Worm (Caenorhabditis elegans) whole organism, L2 larva: Measurements from ENCODE around the gene ubh-4.

Experiments used
- C34F6.9 ChIP-seq: fragments of 150-350 bp; optimal IDR thresholded peaks from 2 replicates; lab custom pipeline; 2014; ENCODE audit warnings: missing biosample characterization, missing genetic modification characterization
- F13H6.1 ChIP-seq: sonication (generic microtip); optimal IDR thresholded peaks from 2 replicates; lab custom pipeline; 2016; ENCODE audit warnings: missing genetic modification characterization, missing compliant biosample characterization
- R02D3.7 ChIP-seq: fragments of 150-350 bp; optimal IDR thresholded peaks from 2 replicates; lab custom pipeline; 2014; ENCODE audit warnings: missing biosample characterization, missing genetic modification characterization
- Y55F3AM.14 ChIP-seq: fragments of 200-800 bp; sonication (Bioruptor generic); optimal IDR thresholded peaks from 2 replicates; lab custom pipeline; 2018; ENCODE audit warnings: mild to moderate bottlenecking, missing genetic modification characterization, missing compliant biosample characterization
- ZK546.5 ChIP-seq: sonication (generic microtip); optimal IDR thresholded peaks from 2 replicates; lab custom pipeline; 2017; ENCODE audit warnings: missing biosample characterization, missing genetic modification characterization
- alr-1 ChIP-seq: fragments of 150-350 bp; optimal IDR thresholded peaks from 2 replicates; lab custom pipeline; 2014; ENCODE audit warnings: missing biosample characterization, missing genetic modification characterization
- aly-2 ChIP-seq: fragments of 150-350 bp; optimal IDR thresholded peaks from 2 replicates; lab custom pipeline; 2014; ENCODE audit warnings: missing biosample characterization, missing genetic modification characterization
- ama-1 ChIP-seq: fragments of 150-350 bp; optimal IDR thresholded peaks from 2 replicates; lab custom pipeline; 2018; ENCODE audit warnings: inconsistent platforms
- blmp-1 ChIP-seq: sonication (generic microtip); optimal IDR thresholded peaks from 2 replicates; lab custom pipeline; 2017; ENCODE audit warnings: missing genetic modification characterization, mild to moderate bottlenecking, missing compliant biosample characterization, antibody characterized with exemption, moderate library complexity; ENCODE audit not compliant: insufficient read depth
- ceh-16 ChIP-seq: fragments of 150-350 bp; optimal IDR thresholded peaks from 2 replicates; lab custom pipeline; 2014; ENCODE audit warnings: missing biosample characterization, missing genetic modification characterization
- ceh-82 ChIP-seq: fragments of 150-350 bp; optimal IDR thresholded peaks from 2 replicates; lab custom pipeline; 2014; ENCODE audit warnings: missing biosample characterization, missing genetic modification characterization
- crh-2 ChIP-seq: sonication (generic microtip); optimal IDR thresholded peaks from 2 replicates; lab custom pipeline; 2017; ENCODE audit warnings: missing biosample characterization, missing genetic modification characterization
- dmd-4 ChIP-seq: sonication (generic microtip); optimal IDR thresholded peaks from 2 replicates; lab custom pipeline; 2017; ENCODE audit warnings: missing biosample characterization, missing genetic modification characterization
- egl-27 ChIP-seq: sonication (generic microtip); optimal IDR thresholded peaks from 3 replicates; lab custom pipeline; 2017; ENCODE audit warnings: missing biosample characterization, missing genetic modification reagents, missing genetic modification characterization
- elt-1 ChIP-seq: fragments of 150-350 bp; optimal IDR thresholded peaks from 2 replicates; lab custom pipeline; 2014; ENCODE audit warnings: missing biosample characterization, missing genetic modification characterization
- elt-3 ChIP-seq: sonication (generic microtip); optimal IDR thresholded peaks from 2 replicates; lab custom pipeline; 2017; ENCODE audit warnings: missing biosample characterization, missing genetic modification characterization
- fos-1 ChIP-seq: fragments of 150-350 bp; optimal IDR thresholded peaks from 2 replicates; lab custom pipeline; 2014; ENCODE audit warnings: missing biosample characterization, missing genetic modification characterization
- gmeb-1 ChIP-seq: fragments of 150-350 bp; optimal IDR thresholded peaks from 2 replicates; lab custom pipeline; 2014; ENCODE audit warnings: missing biosample characterization, missing genetic modification characterization
- lin-11 ChIP-seq: fragments of 150-350 bp; sonication (generic microtip); optimal IDR thresholded peaks from 2 replicates; lab custom pipeline; 2014; ENCODE audit warnings: missing biosample characterization, missing genetic modification characterization, inconsistent platforms, mixed read lengths
- lin-13 ChIP-seq: fragments of 150-350 bp; optimal IDR thresholded peaks from 2 replicates; lab custom pipeline; 2014; ENCODE audit warnings: missing biosample characterization, missing genetic modification reagents, missing genetic modification characterization
- lin-39 ChIP-seq: fragments of 150-350 bp; optimal IDR thresholded peaks from 2 replicates; lab custom pipeline; 2014; ENCODE audit warnings: missing biosample characterization, missing genetic modification reagents, missing genetic modification characterization
- lsy-2 ChIP-seq, 2 experiments: fragments of 150-350 bp in 1 of 2; sonication (generic microtip) in 1 of 2; optimal IDR thresholded peaks; 2 replicates each; lab custom pipeline; 2014 to 2017; ENCODE audit warnings: missing biosample characterization in 2 of 2, missing genetic modification characterization in 2 of 2
- mab-5 ChIP-seq: fragments of 150-350 bp; optimal IDR thresholded peaks from 2 replicates; lab custom pipeline; 2014; ENCODE audit warnings: missing biosample characterization, missing genetic modification characterization
- mbf-1 ChIP-seq: sonication (generic microtip); optimal IDR thresholded peaks from 2 replicates; lab custom pipeline; 2017; ENCODE audit warnings: missing biosample characterization, missing genetic modification characterization
- mdl-1 ChIP-seq, 2 experiments: fragments of 150-350 bp in 1 of 2; sonication (generic microtip) in 1 of 2; optimal IDR thresholded peaks; 2 replicates each; lab custom pipeline; 2017; ENCODE audit warnings: missing biosample characterization in 2 of 2, missing genetic modification characterization in 2 of 2
- nhr-10 ChIP-seq: sonication (generic microtip); optimal IDR thresholded peaks from 2 replicates; lab custom pipeline; 2017; ENCODE audit warnings: missing biosample characterization, missing genetic modification characterization
- nhr-11 ChIP-seq: fragments of 150-350 bp; optimal IDR thresholded peaks from 2 replicates; lab custom pipeline; 2014; ENCODE audit warnings: missing biosample characterization, missing genetic modification characterization
- nhr-12 ChIP-seq: fragments of 150-350 bp; optimal IDR thresholded peaks from 2 replicates; lab custom pipeline; 2014; ENCODE audit warnings: missing biosample characterization, missing genetic modification characterization
- nhr-129 ChIP-seq: fragments of 150-350 bp; optimal IDR thresholded peaks from 2 replicates; lab custom pipeline; 2014; ENCODE audit warnings: missing biosample characterization, missing genetic modification characterization
- nhr-21 ChIP-seq: fragments of 150-350 bp; optimal IDR thresholded peaks from 2 replicates; lab custom pipeline; 2014; ENCODE audit warnings: missing biosample characterization, missing genetic modification characterization
- nhr-23 ChIP-seq: fragments of 150-350 bp; optimal IDR thresholded peaks from 2 replicates; lab custom pipeline; 2014; ENCODE audit warnings: missing biosample characterization, missing genetic modification reagents, missing genetic modification characterization
- nhr-237 ChIP-seq: fragments of 150-350 bp; optimal IDR thresholded peaks from 2 replicates; lab custom pipeline; 2014; ENCODE audit warnings: missing biosample characterization, missing genetic modification characterization
- nhr-25 ChIP-seq: fragments of 150-350 bp; sonication (generic microtip); optimal IDR thresholded peaks from 3 replicates; lab custom pipeline; 2014; ENCODE audit warnings: missing biosample characterization, missing genetic modification characterization
- nhr-6 ChIP-seq: fragments of 150-350 bp; optimal IDR thresholded peaks from 2 replicates; lab custom pipeline; 2014; ENCODE audit warnings: missing biosample characterization, missing genetic modification characterization
- nhr-77 ChIP-seq: fragments of 150-350 bp; optimal IDR thresholded peaks from 2 replicates; lab custom pipeline; 2014; ENCODE audit warnings: missing biosample characterization, missing genetic modification characterization
- peb-1 ChIP-seq: fragments of 150-350 bp; optimal IDR thresholded peaks from 2 replicates; lab custom pipeline; 2014; ENCODE audit warnings: missing biosample characterization, missing genetic modification characterization
- sem-4 ChIP-seq: fragments of 150-350 bp; optimal IDR thresholded peaks from 2 replicates; lab custom pipeline; 2014; ENCODE audit warnings: missing biosample characterization, missing genetic modification reagents, missing genetic modification characterization
- skn-1 ChIP-seq: sonication (generic microtip); optimal IDR thresholded peaks from 2 replicates; lab custom pipeline; 2017; ENCODE audit warnings: missing biosample characterization, missing genetic modification characterization
- sma-3 ChIP-seq: sonication (generic microtip); optimal IDR thresholded peaks from 2 replicates; lab custom pipeline; 2016; ENCODE audit warnings: missing genetic modification reagents, missing genetic modification characterization, missing compliant biosample characterization
- sma-9 ChIP-seq, 2 experiments: fragments of 150-350 bp in 1 of 2; sonication (generic microtip) in 1 of 2; optimal IDR thresholded peaks; 2 replicates each; lab custom pipeline; 2014 to 2016; ENCODE audit warnings: missing genetic modification characterization in 2 of 2, mild to moderate bottlenecking in 1 of 2, missing biosample characterization in 1 of 2, missing compliant biosample characterization in 1 of 2, missing genetic modification reagents in 1 of 2, moderate library complexity in 1 of 2
- snpc-4 ChIP-seq: fragments of 150-350 bp; optimal IDR thresholded peaks from 2 replicates; lab custom pipeline; 2014; ENCODE audit warnings: missing biosample characterization, missing genetic modification characterization
- unc-39 ChIP-seq: fragments of 150-350 bp; optimal IDR thresholded peaks from 2 replicates; lab custom pipeline; 2014; ENCODE audit warnings: missing biosample characterization, missing genetic modification characterization
- unc-55 ChIP-seq: fragments of 150-350 bp; sonication (generic microtip); optimal IDR thresholded peaks from 3 replicates; lab custom pipeline; 2014; ENCODE audit warnings: missing biosample characterization, missing genetic modification reagents, missing genetic modification characterization
- unc-62 ChIP-seq: fragments of 150-350 bp; optimal IDR thresholded peaks from 2 replicates; lab custom pipeline; 2014; ENCODE audit warnings: missing biosample characterization, missing genetic modification reagents, missing genetic modification characterization
- zag-1 ChIP-seq: fragments of 150-350 bp; optimal IDR thresholded peaks from 2 replicates; lab custom pipeline; 2014; ENCODE audit warnings: missing biosample characterization, missing genetic modification characterization
- ztf-1 ChIP-seq: fragments of 200-800 bp; sonication (Bioruptor generic); conservative IDR thresholded peaks from 2 replicates; pipeline ENCODE4 v1.3.6; 2022; ENCODE audit warnings: missing genetic modification characterization, missing compliant biosample characterization
- ztf-11 ChIP-seq: sonication (generic microtip); optimal IDR thresholded peaks from 2 replicates; lab custom pipeline; 2017; ENCODE audit warnings: missing biosample characterization, missing genetic modification characterization
- ztf-4 ChIP-seq: fragments of 150-350 bp; optimal IDR thresholded peaks from 2 replicates; lab custom pipeline; 2014; ENCODE audit warnings: missing biosample characterization, missing genetic modification characterization

Gene ubh-4

DNA sequence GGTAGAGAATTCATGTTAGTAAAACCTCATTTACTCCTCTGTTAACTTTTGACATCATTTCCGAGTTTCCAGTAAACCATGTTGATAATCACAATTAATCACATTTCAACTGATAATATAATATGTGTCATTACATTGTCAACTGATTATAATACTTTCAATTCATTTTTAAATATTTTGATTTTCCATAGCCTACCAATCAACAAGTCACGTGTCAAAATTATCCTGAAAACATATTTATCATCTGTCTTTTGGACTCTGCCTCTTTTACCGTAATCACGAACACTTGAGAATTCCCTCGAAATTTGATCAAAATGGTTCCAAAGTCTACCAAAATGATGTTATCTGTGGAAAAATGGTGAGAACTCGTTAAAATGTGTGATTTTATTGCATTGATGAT is 34.7 kb upstream of the ubh-4 start:
- TF ChIP-seq F13H6.1 = no peak
- no peak for TF ChIP-seq nhr-25
- TF ChIP-seq sma-3 (GFP tag; lab: Kevin White, UChicago) = no peak
- peak; percentile 47 for TF ChIP-seq fos-1 (tag; lab: Kevin White, UChicago)

DNA sequence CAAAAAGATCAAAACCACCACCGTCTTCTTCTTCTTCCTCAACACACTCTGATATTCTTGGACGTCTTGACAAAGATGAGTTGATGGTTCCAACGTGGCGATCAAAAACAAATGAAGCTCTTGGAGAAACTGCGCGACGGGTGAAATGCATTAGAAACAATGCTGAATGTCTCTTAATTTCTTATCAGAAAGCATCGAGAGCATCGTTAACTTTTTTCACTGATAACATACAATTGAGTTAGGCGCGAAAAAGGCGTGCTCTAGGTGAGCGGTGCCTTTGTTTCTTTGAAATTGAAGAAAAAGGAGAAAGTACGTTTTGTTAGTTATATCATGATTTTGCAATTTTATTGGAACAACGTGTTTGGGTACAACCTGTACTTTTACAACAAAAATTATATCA is 33.8 kb upstream of the ubh-4 start, which contains the start of gene gpcp-2:
Gene gpcp-2, minus strand, starts transcription at position 153 of the 400 bp plus-strand sequence.
- TF ChIP-seq nhr-77 (tag; lab: Kevin White, UChicago) = no peak
- no peak for TF ChIP-seq ztf-11 (tag; lab: Kevin White, UChicago)
- peak; percentile 39 for TF ChIP-seq fos-1 (tag; lab: Kevin White, UChicago)

DNA sequence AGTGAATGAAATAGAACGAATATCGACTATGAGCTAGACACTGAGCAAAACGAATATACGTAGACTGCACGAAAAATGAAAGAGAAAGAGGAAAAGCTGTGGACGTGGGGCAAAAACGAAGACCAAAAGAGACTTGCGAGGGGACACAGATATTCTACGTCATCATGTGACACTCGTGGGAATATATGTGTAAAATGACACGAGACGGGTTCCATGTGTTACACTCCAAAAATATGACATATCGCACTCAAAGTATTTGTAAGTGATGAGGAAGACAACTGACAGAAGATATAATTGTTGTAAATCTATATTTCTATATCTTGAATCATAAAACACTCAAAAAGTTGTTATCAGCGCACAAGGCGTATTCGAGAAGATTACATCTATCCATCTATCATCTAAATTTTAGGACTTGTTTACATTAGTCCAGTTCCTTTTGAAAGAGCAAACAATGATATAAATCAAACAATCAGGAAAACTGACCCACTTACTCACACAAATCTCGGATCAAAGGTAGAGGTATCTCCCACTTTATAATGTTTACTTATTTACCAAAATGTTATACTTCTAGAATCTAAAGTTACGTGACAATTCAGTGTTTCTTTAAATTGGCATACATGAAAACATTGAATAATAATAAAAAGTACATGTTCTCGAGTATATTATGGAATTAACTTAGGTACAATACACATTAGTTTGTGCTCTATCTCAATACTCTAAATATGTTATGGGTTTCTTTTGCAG is 32.6 kb upstream of the ubh-4 start:
- TF ChIP-seq R02D3.7 = no peak
- TF ChIP-seq lin-13 (GFP tag; lab: Kevin White, UChicago) = peak; percentile 11
- peak; percentile 39 for TF ChIP-seq blmp-1 (tag; lab: Kevin White, UChicago)
- no peak for TF ChIP-seq sem-4 (tag; lab: Kevin White, UChicago)
- TF ChIP-seq nhr-25 = peak; percentile 63
- TF ChIP-seq mbf-1 (tag; lab: Kevin White, UChicago) = no peak
- peak; percentile 76 for TF ChIP-seq F13H6.1
- TF ChIP-seq snpc-4 (tag; lab: Kevin White, UChicago) = peak; percentile 38
- TF ChIP-seq elt-3 (tag; lab: Kevin White, UChicago) = no peak
- no peak for TF ChIP-seq peb-1 (tag; lab: Kevin White, UChicago)
- TF ChIP-seq ceh-82 (tag; lab: Kevin White, UChicago) = no peak
- no peak for TF ChIP-seq ceh-16 (tag; lab: Kevin White, UChicago)
- peak; percentile 48 for TF ChIP-seq mab-5 (tag; lab: Kevin White, UChicago)
- no peak for TF ChIP-seq elt-1
- TF ChIP-seq unc-62 (GFP tag; lab: Kevin White, UChicago) = peak; percentile 63
- TF ChIP-seq sma-9 (GFP tag; optimal IDR thresholded peaks at IDR 0.05; lab: Kevin White, UChicago) = peak; percentile 91
- TF ChIP-seq sma-9 (tag; optimal IDR thresholded peaks at IDR 0.05; lab: Kevin White, UChicago) = no peak
- no peak for TF ChIP-seq ama-1 (lab: Kevin White, UChicago)
- TF ChIP-seq nhr-77 (tag; lab: Kevin White, UChicago) = no peak
- TF ChIP-seq Y55F3AM.14 = no peak
- peak; percentile 3 for TF ChIP-seq egl-27 (tag; lab: Kevin White, UChicago)
- no peak for TF ChIP-seq aly-2 (tag; lab: Kevin White, UChicago)
- no peak for TF ChIP-seq lin-39 (tag; lab: Kevin White, UChicago)
- no peak for TF ChIP-seq alr-1 (tag; lab: Kevin White, UChicago)
- TF ChIP-seq nhr-237 = no peak
- TF ChIP-seq unc-55 (GFP tag; lab: Kevin White, UChicago) = peak; percentile 45
- no peak for TF ChIP-seq ZK546.5 (tag; lab: Kevin White, UChicago)
- TF ChIP-seq ztf-4 (tag; lab: Kevin White, UChicago) = peak; percentile 18
- TF ChIP-seq fos-1 (tag; lab: Kevin White, UChicago) = peak; percentile 26
- TF ChIP-seq nhr-6 (tag; lab: Kevin White, UChicago) = peak; percentile 45
- no peak for TF ChIP-seq dmd-4
- TF ChIP-seq nhr-129 (tag; lab: Kevin White, UChicago) = peak; percentile 80
- peak; percentile 81 for TF ChIP-seq C34F6.9
- peak; percentile 76 for TF ChIP-seq nhr-21 (tag; lab: Kevin White, UChicago)
- no peak for TF ChIP-seq nhr-12
- no peak for TF ChIP-seq skn-1 (tag; lab: Kevin White, UChicago)
- TF ChIP-seq lin-11 (tag; lab: Kevin White, UChicago) = no peak
- no peak for TF ChIP-seq ztf-11 (tag; lab: Kevin White, UChicago)
- TF ChIP-seq nhr-11 (tag; lab: Kevin White, UChicago) = no peak
- peak; percentile 77 for TF ChIP-seq crh-2 (tag; lab: Kevin White, UChicago)
- peak in 1 of 2 experiments; percentile 83 for TF ChIP-seq mdl-1 (tag; optimal IDR thresholded peaks at IDR 0.05; lab: Kevin White, UChicago)
- TF ChIP-seq nhr-10 = no peak
- TF ChIP-seq lsy-2 (tag; optimal IDR thresholded peaks at IDR 0.05; lab: Kevin White, UChicago) = peak in 1 of 2 experiments; percentile 80
- TF ChIP-seq ztf-1 (GFP tag; lab: Robert Waterston, UW) = no peak
- no peak for TF ChIP-seq sma-3 (GFP tag; lab: Kevin White, UChicago)
- no peak for TF ChIP-seq gmeb-1 (tag; lab: Kevin White, UChicago)
- peak; percentile 53 for TF ChIP-seq zag-1 (tag; lab: Kevin White, UChicago)
- no peak for TF ChIP-seq unc-39 (tag; lab: Kevin White, UChicago)
- TF ChIP-seq nhr-23 (tag; lab: Kevin White, UChicago) = no peak
